Worm (Caenorhabditis elegans) whole organism, L1 larva: ENCODE measurements around the gene gck-2.

Source experiments
- C04F5.9 ChIP-seq: sonication (generic microtip); optimal IDR thresholded peaks from 2 replicates; lab custom pipeline; 2016; ENCODE audit warnings: missing genetic modification characterization, missing compliant biosample characterization
- C16A3.4 ChIP-seq: fragments of 150-350 bp; optimal IDR thresholded peaks from 2 replicates; lab custom pipeline; 2014; ENCODE audit warnings: missing biosample characterization, missing genetic modification characterization
- Y116A8C.19 ChIP-seq: sonication (generic microtip); optimal IDR thresholded peaks from 2 replicates; lab custom pipeline; 2016; ENCODE audit warnings: missing compliant biosample characterization, missing genetic modification characterization, borderline replicate concordance
- aha-1 ChIP-seq: fragments of 150-350 bp; optimal IDR thresholded peaks from 2 replicates; lab custom pipeline; 2014; ENCODE audit warnings: missing biosample characterization, missing genetic modification characterization
- ceh-88 ChIP-seq: fragments of 200-800 bp; sonication (Bioruptor generic); IDR thresholded peaks from 2 replicates; pipeline ENCODE4 v1.3.6; 2022; ENCODE audit warnings: missing genetic modification characterization, missing compliant biosample characterization
- ces-1 ChIP-seq: fragments of 150-350 bp; optimal IDR thresholded peaks from 2 replicates; lab custom pipeline; 2014; ENCODE audit warnings: missing biosample characterization, missing genetic modification reagents, missing genetic modification characterization
- dsc-1 ChIP-seq: sonication (generic microtip); optimal IDR thresholded peaks from 2 replicates; lab custom pipeline; 2016; ENCODE audit warnings: mild to moderate bottlenecking, missing genetic modification characterization, missing compliant biosample characterization
- efl-1 ChIP-seq, 4 experiments: fragments of 150-350 bp; optimal IDR thresholded peaks in 3 of 4; peaks in 1 of 4; 1 replicate in 1 of 4; 2 replicates in 3 of 4; lab custom pipeline; 2014; ENCODE audit warnings: missing biosample characterization in 2 of 4, missing genetic modification characterization in 2 of 4, missing genetic modification reagents in 2 of 4
- efl-3 ChIP-seq: fragments of 200-800 bp; sonication (Bioruptor generic); optimal IDR thresholded peaks from 2 replicates; lab custom pipeline; 2018; ENCODE audit warnings: mild to moderate bottlenecking, missing genetic modification characterization, missing compliant biosample characterization
- egl-13 ChIP-seq: sonication (generic microtip); optimal IDR thresholded peaks from 2 replicates; lab custom pipeline; 2016; ENCODE audit warnings: missing genotype, missing genetic modification reagents, missing genetic modification characterization, missing compliant biosample characterization
- elt-2 ChIP-seq: sonication (generic microtip); optimal IDR thresholded peaks from 2 replicates; lab custom pipeline; 2016; ENCODE audit warnings: missing genetic modification characterization, mild to moderate bottlenecking, inconsistent platforms, missing compliant biosample characterization, missing genetic modification reagents
- ets-5 ChIP-seq: fragments of 200-800 bp; sonication (Bioruptor generic); IDR thresholded peaks from 2 replicates; pipeline ENCODE4 v1.3.6; 2022; ENCODE audit warnings: missing genetic modification characterization, missing compliant biosample characterization
- fkh-10 ChIP-seq: sonication (generic microtip); optimal IDR thresholded peaks from 2 replicates; lab custom pipeline; 2017; ENCODE audit warnings: missing biosample characterization, missing genetic modification reagents, missing genetic modification characterization
- fkh-4 ChIP-seq: sonication (generic microtip); optimal IDR thresholded peaks from 2 replicates; lab custom pipeline; 2016; ENCODE audit warnings: missing compliant biosample characterization, missing genetic modification characterization, borderline replicate concordance
- hlh-17 ChIP-seq: fragments of 200-800 bp; sonication (Bioruptor generic); optimal IDR thresholded peaks from 2 replicates; lab custom pipeline; 2018; ENCODE audit warnings: missing genetic modification characterization, mild to moderate bottlenecking, missing compliant biosample characterization, moderate library complexity, borderline replicate concordance
- lin-14 ChIP-seq: fragments of 200-800 bp; sonication (Bioruptor generic); optimal IDR thresholded peaks from 2 replicates; lab custom pipeline; 2018; ENCODE audit warnings: mild to moderate bottlenecking, missing genetic modification characterization, moderate library complexity, missing compliant biosample characterization
- lin-15B ChIP-seq: fragments of 150-350 bp; sonication (generic microtip); optimal IDR thresholded peaks from 3 replicates; lab custom pipeline; 2014; ENCODE audit warnings: missing biosample characterization, missing genetic modification characterization
- lin-35 ChIP-seq, 2 experiments: fragments of 150-350 bp; optimal IDR thresholded peaks; 2 replicates each; lab custom pipeline; 2014; ENCODE audit warnings: missing biosample characterization in 2 of 2, missing genetic modification characterization in 2 of 2, missing genetic modification reagents in 2 of 2
- lin-39 ChIP-seq: fragments of 150-350 bp; optimal IDR thresholded peaks from 2 replicates; lab custom pipeline; 2014; ENCODE audit warnings: missing biosample characterization, missing genetic modification reagents, missing genetic modification characterization
- lir-3 ChIP-seq: sonication (generic microtip); optimal IDR thresholded peaks from 2 replicates; lab custom pipeline; 2016; ENCODE audit warnings: mild to moderate bottlenecking, missing genetic modification characterization, moderate library complexity, missing compliant biosample characterization; ENCODE audit not compliant: poor library complexity
- nhr-11 ChIP-seq: fragments of 150-350 bp; optimal IDR thresholded peaks from 2 replicates; lab custom pipeline; 2014; ENCODE audit warnings: missing biosample characterization, missing genetic modification characterization
- nhr-12 ChIP-seq: sonication (generic microtip); optimal IDR thresholded peaks from 2 replicates; lab custom pipeline; 2017; ENCODE audit warnings: missing biosample characterization, missing genetic modification characterization
- nhr-47 ChIP-seq: sonication (generic microtip); optimal IDR thresholded peaks from 2 replicates; lab custom pipeline; 2016; ENCODE audit warnings: mild to moderate bottlenecking, missing genetic modification characterization, moderate library complexity, missing compliant biosample characterization
- pag-3 ChIP-seq: sonication (generic microtip); optimal IDR thresholded peaks from 2 replicates; lab custom pipeline; 2017; ENCODE audit warnings: missing genetic modification characterization, mild to moderate bottlenecking, missing compliant biosample characterization, antibody characterized with exemption, borderline replicate concordance; ENCODE audit not compliant: insufficient read depth
- pax-3 ChIP-seq: fragments of 200-800 bp; sonication (Bioruptor generic); optimal IDR thresholded peaks from 2 replicates; lab custom pipeline; 2018; ENCODE audit warnings: mild to moderate bottlenecking, missing genetic modification characterization, moderate library complexity, missing compliant biosample characterization
- pqm-1 ChIP-seq: sonication (generic microtip); optimal IDR thresholded peaks from 3 replicates; lab custom pipeline; 2017; ENCODE audit warnings: missing biosample characterization, missing genetic modification characterization
- snpc-4 ChIP-seq: fragments of 150-350 bp; optimal IDR thresholded peaks from 2 replicates; lab custom pipeline; 2014; ENCODE audit warnings: missing biosample characterization, missing genetic modification characterization
- sox-4 ChIP-seq: sonication (generic microtip); optimal IDR thresholded peaks from 2 replicates; lab custom pipeline; 2016; ENCODE audit warnings: missing genetic modification characterization, missing compliant biosample characterization
- sup-37 ChIP-seq: fragments of 200-800 bp; sonication (Bioruptor generic); optimal IDR thresholded peaks from 2 replicates; lab custom pipeline; 2018; ENCODE audit warnings: mild to moderate bottlenecking, missing genetic modification characterization, missing compliant biosample characterization
- swsn-7 ChIP-seq: sonication (generic microtip); optimal IDR thresholded peaks from 2 replicates; lab custom pipeline; 2016; ENCODE audit warnings: missing genetic modification characterization, missing compliant biosample characterization
- tlp-1 ChIP-seq: fragments of 150-350 bp; optimal IDR thresholded peaks from 2 replicates; lab custom pipeline; 2014; ENCODE audit warnings: missing biosample characterization, missing genetic modification characterization
- unc-62 ChIP-seq: fragments of 150-350 bp; optimal IDR thresholded peaks from 2 replicates; lab custom pipeline; 2014; ENCODE audit warnings: missing biosample characterization, missing genetic modification reagents, missing genetic modification characterization
- unc-86 ChIP-seq: sonication (generic microtip); optimal IDR thresholded peaks from 2 replicates; lab custom pipeline; 2016; ENCODE audit warnings: missing genetic modification characterization, missing compliant biosample characterization
- unc-98 ChIP-seq: fragments of 200-800 bp; sonication (Bioruptor generic); IDR thresholded peaks from 2 replicates; pipeline ENCODE4 v1.3.6; 2022; ENCODE audit warnings: missing genetic modification characterization, missing compliant biosample characterization

gck-2 gene

DNA sequence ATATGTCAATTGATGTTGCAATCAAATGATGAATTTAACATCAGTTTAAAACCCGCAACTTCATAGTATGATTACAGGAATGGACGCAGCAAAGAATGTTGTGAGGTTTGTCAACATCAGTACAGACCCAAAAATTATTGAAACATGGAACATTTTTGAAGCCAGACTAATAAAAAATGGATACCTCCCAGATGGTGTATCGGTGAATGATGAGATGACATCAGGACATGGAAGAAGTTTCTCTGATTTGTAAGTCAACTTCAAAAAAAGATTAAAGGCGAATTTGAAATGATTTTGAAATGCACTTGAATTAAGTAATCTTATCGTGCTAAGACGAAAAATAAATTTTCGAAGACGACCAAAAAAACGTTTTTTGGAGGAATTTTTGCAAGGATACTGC, 21.4 kb upstream of the gck-2 start:
- TF ChIP-seq efl-1 (optimal IDR thresholded peaks at IDR 0.05; lab: Kevin White, UChicago), result no peak
- peak in 1 of 2 experiments; percentile 77 for TF ChIP-seq efl-1 (GFP tag; optimal IDR thresholded peaks at IDR 0.05 in 1 of 2; lab: Kevin White, UChicago)
- no peak for TF ChIP-seq efl-3
- TF ChIP-seq hlh-17, result no peak
- TF ChIP-seq, all 84 proteins: peak for 1

- TF ChIP-seq tlp-1 (peak; percentile 50), fkh-4 (tag; lab: Kevin White, UChicago) (no peak), nhr-12 (tag; lab: Kevin White, UChicago) (no peak), elt-2 (tag; lab: Kevin White, UChicago) (peak; percentile 77)
Measured at ce11 chrV:6811863-6812262, 19.4 kb upstream of the gck-2 start.

- TF ChIP-seq elt-2 (tag; lab: Kevin White, UChicago), result peak; percentile 32
- TF ChIP-seq tlp-1, result no peak
Measured at ce11 chrV:6810091-6810490, 17.6 kb upstream of the gck-2 start.

- no peak for TF ChIP-seq ceh-88 (GFP tag; lab: Robert Waterston, UW)
- TF ChIP-seq nhr-47 (tag; lab: Kevin White, UChicago), result no peak
- no peak for TF ChIP-seq elt-2 (tag; lab: Kevin White, UChicago)
- no peak for TF ChIP-seq sox-4
- no peak for TF ChIP-seq lin-15B (tag; lab: Kevin White, UChicago)
- no peak for TF ChIP-seq Y116A8C.19 (tag; lab: Kevin White, UChicago)
- TF ChIP-seq C04F5.9 (tag; lab: Kevin White, UChicago), result no peak
Measured at ce11 chrV:6808962-6809361, 16.5 kb upstream of the gck-2 start, which contains the start of gene dmsr-16. Gene dmsr-16 (minus strand): TSS chrV:6809062.

ce11 chrV:6806340-6806739, 13.9 kb upstream of the gck-2 start, which contains the start of gene dmsr-12:
Gene dmsr-12 (minus strand): TSS chrV:6806440.
- TF ChIP-seq swsn-7 (tag; lab: Kevin White, UChicago) (no peak), unc-86 (tag; lab: Kevin White, UChicago) (no peak), lin-35 (GFP tag; optimal IDR thresholded peaks at IDR 0.05; lab: Kevin White, UChicago) (no peak), elt-2 (tag; lab: Kevin White, UChicago) (no peak), unc-98 (GFP tag; lab: Robert Waterston, UW) (no peak), sup-37 (GFP tag; lab: Kevin White, UChicago) (no peak), ces-1 (GFP tag; lab: Kevin White, UChicago) (no peak), dsc-1 (no peak), nhr-12 (tag; lab: Kevin White, UChicago) (no peak), snpc-4 (tag; lab: Kevin White, UChicago) (no peak), unc-62 (GFP tag; lab: Kevin White, UChicago) (no peak)

- TF ChIP-seq lir-3 (no peak), nhr-11 (tag; lab: Kevin White, UChicago) (no peak), pqm-1 (tag; lab: Kevin White, UChicago) (no peak), ets-5 (GFP tag; lab: Robert Waterston, UW) (no peak), aha-1 (tag; lab: Kevin White, UChicago) (no peak), C04F5.9 (tag; lab: Kevin White, UChicago) (no peak), pag-3 (tag; lab: Kevin White, UChicago) (no peak), C16A3.4 (no peak), fkh-10 (GFP tag; lab: Kevin White, UChicago) (no peak), egl-13 (tag; lab: Kevin White, UChicago) (no peak), lin-39 (tag; lab: Kevin White, UChicago) (no peak), lin-14 (GFP tag; lab: Kevin White, UChicago) (no peak), pax-3 (tag; lab: Kevin White, UChicago) (no peak)
Measured at ce11 chrV:6803992-6804391, 11.5 kb upstream of the gck-2 start, which contains the start of gene dmsr-11. Gene dmsr-11 (minus strand): TSS chrV:6804092.
